Worm (Caenorhabditis elegans): Measurements from ENCODE around the gene npr-19.

Gene npr-19

ce11 chrX:681413-681812, 54.1 kb downstream of the npr-19 start:
- TF ChIP-seq odd-2 (tag; optimal IDR thresholded peaks at IDR 0.05) (no peak), madf-2 (tag; optimal IDR thresholded peaks at IDR 0.05) (no peak), elt-4 (tag; optimal IDR thresholded peaks at IDR 0.05) (no peak), pax-1 (tag; optimal IDR thresholded peaks at IDR 0.05) (no peak), tbx-7 (tag; optimal IDR thresholded peaks at IDR 0.05) (no peak), ceh-45 (GFP tag; IDR thresholded peaks at IDR 0.05) (no peak), pha-2 (tag; optimal IDR thresholded peaks at IDR 0.05) (no peak), pat-9 (tag; optimal IDR thresholded peaks at IDR 0.05) (no peak), T23F11.4 (GFP tag; optimal IDR thresholded peaks at IDR 0.05) (no peak), npax-4 (tag; optimal IDR thresholded peaks at IDR 0.05) (no peak), F13H6.1 (tag; optimal IDR thresholded peaks at IDR 0.05) (no peak), ets-4 (tag; optimal IDR thresholded peaks at IDR 0.05) (no peak), unc-55 (GFP tag; optimal IDR thresholded peaks at IDR 0.05) (no peak), unc-86 (tag; optimal IDR thresholded peaks at IDR 0.05) (no peak), sox-2 (GFP tag; IDR thresholded peaks at IDR 0.05) (no peak), hlh-13 (GFP tag; optimal IDR thresholded peaks at IDR 0.05) (no peak), ceh-30 (tag; optimal IDR thresholded peaks at IDR 0.05) (no peak), sox-4 (tag; optimal IDR thresholded peaks at IDR 0.05) (no peak), fkh-6 (tag; optimal IDR thresholded peaks at IDR 0.05) (no peak)

Measured in whole organism, late embryonic.